Worm (Caenorhabditis elegans): ENCODE measurements around the gene clec-170.

Gene clec-170

DNA sequence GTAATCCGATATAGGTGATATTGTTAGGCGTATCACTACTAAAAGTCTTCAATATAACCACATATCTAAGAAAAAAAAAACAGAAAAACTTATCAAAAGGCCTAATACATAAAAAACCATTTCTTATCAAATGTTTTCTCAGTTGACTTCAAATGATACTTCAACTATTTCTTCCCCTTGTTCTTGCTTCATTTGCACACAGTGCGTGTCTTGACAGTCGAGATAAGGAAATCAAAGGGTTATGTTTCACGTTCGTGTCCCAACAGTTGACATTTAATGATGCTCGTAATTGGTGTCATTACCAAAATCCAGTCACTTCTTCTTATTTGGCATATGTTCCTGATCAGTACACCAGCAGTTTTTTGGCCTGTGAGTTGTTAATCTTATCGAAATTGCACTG, at the start of gene clec-170:
TSS of gene clec-170 (plus strand) at position 143 of the 400 bp plus-strand sequence.
- no peak for TF ChIP-seq somi-1 (GFP tag; optimal IDR thresholded peaks at IDR 0.05)
- no peak for TF ChIP-seq F55B11.4 (tag; optimal IDR thresholded peaks at IDR 0.05; ENCODE audit: borderline replicate concordance, insufficient read depth)
- no peak for TF ChIP-seq hlh-26 (GFP tag; conservative IDR thresholded peaks at IDR 0.05)
- TF ChIP-seq hrde-1 (tag; optimal IDR thresholded peaks at IDR 0.05; ENCODE audit: borderline replicate concordance), result no peak
- no peak for TF ChIP-seq lsl-1 (GFP tag; optimal IDR thresholded peaks at IDR 0.05)
- no peak for TF ChIP-seq ztf-22 (GFP tag; optimal IDR thresholded peaks at IDR 0.05)
- TF ChIP-seq ekl-4 (GFP tag; IDR thresholded peaks at IDR 0.05), result no peak
- no peak for TF ChIP-seq attf-6 (GFP tag; IDR thresholded peaks at IDR 0.05)
- TF ChIP-seq F22D6.2 (tag; optimal IDR thresholded peaks at IDR 0.05), result no peak
- no peak for TF ChIP-seq attf-5 (GFP tag; optimal IDR thresholded peaks at IDR 0.05)
- TF ChIP-seq dpff-1 (tag; optimal IDR thresholded peaks at IDR 0.05), result no peak
- TF ChIP-seq nhr-179 (tag; optimal IDR thresholded peaks at IDR 0.05), result no peak
- TF ChIP-seq unc-130 (GFP tag; optimal IDR thresholded peaks at IDR 0.05), result no peak
- TF ChIP-seq T07F8.4 (tag; optimal IDR thresholded peaks at IDR 0.05), result no peak
- TF ChIP-seq sdz-38 (tag; optimal IDR thresholded peaks at IDR 0.05), result no peak
- no peak for TF ChIP-seq F49E8.2 (tag; optimal IDR thresholded peaks at IDR 0.05; ENCODE audit: insufficient read depth)

ce11 chrIV:1221167-1221566, 45.5 kb upstream of the clec-170 start, which contains the start of gene W09G12.10:
W09G12.10 (minus strand) TSS chrIV:1221287.
- TF ChIP-seq F37B4.10 (GFP tag; IDR thresholded peaks at IDR 0.05) (no peak), hmg-1.2 (GFP tag; IDR thresholded peaks at IDR 0.05) (peak; percentile 81)

- TF ChIP-seq Y56A3A.18 (GFP tag; IDR thresholded peaks at IDR 0.05) (no peak), aptf-3 (GFP tag; IDR thresholded peaks at IDR 0.05) (no peak), let-607 (tag; optimal IDR thresholded peaks at IDR 0.05) (no peak), mes-4 (tag; optimal IDR thresholded peaks at IDR 0.05) (no peak), let-526 (GFP tag; IDR thresholded peaks at IDR 0.05) (no peak), mcd-1 (GFP tag; IDR thresholded peaks at IDR 0.05) (no peak), rcor-1 (GFP tag; IDR thresholded peaks at IDR 0.05) (no peak), rec-8 (tag; optimal IDR thresholded peaks at IDR 0.05) (no peak), snpc-3.4 (tag; optimal IDR thresholded peaks at IDR 0.05) (no peak), F52B5.7 (tag; optimal IDR thresholded peaks at IDR 0.05) (no peak), ceh-100 (GFP tag; IDR thresholded peaks at IDR 0.05) (no peak), Y95B8A.8 (GFP tag; IDR thresholded peaks at IDR 0.05) (no peak), chd-7 (tag; optimal IDR thresholded peaks at IDR 0.05) (no peak)
Observed at ce11 chrIV:1224781-1225180, 41.9 kb upstream of the clec-170 start.

DNA sequence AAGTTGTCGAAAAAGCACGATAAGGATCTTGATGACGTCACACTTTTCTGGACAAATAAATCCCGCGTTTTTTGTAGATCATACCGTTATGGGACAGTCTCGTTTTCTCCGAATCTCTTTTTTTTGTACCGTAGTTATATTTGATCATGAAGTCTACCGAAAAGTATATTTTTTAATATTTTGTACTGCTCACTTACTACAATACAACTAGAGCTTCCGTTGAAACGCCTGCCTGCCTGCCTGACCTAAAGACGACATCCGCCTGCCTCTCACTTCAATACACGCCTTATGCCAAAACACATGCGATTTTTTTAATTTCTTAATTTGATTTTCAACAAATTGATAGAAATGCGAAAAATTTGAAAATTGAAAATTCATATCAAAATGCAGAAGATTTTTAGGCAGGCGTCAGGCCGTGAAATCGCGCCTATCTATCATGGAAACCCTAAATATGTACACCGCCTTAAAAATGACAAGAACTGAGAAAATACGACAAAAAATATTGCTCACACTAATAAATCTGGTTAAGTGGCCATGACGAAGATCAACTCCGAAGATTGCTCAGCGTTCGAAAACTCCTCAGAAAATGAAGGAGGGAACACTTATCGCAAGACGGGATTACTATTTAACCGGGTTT, 41.0 kb upstream of the clec-170 start, which contains the start of gene W09G12.8:
TSS of gene W09G12.8 (plus strand) at position 587 of the 637 bp plus-strand sequence.
- no peak for TF ChIP-seq gei-17 (GFP tag; optimal IDR thresholded peaks at IDR 0.05)
- no peak for TF ChIP-seq F22D6.2 (tag; optimal IDR thresholded peaks at IDR 0.05)
- TF ChIP-seq repo-1 (tag; optimal IDR thresholded peaks at IDR 0.05), result no peak
- no peak for TF ChIP-seq egrh-3 (GFP tag; IDR thresholded peaks at IDR 0.05)
- no peak for TF ChIP-seq B0336.3 (GFP tag; IDR thresholded peaks at IDR 0.05)
- TF ChIP-seq K12H6.12 (tag; optimal IDR thresholded peaks at IDR 0.05), result no peak

All from whole organism, young adult.